Worm (Caenorhabditis elegans) whole organism, late embryonic: Measurements from ENCODE around the gene B0495.7.

Experiments
- C08G9.2 ChIP-seq: sonication (generic microtip); optimal IDR thresholded peaks from 2 replicates; lab custom pipeline; 2016; ENCODE audit warnings: mild to moderate bottlenecking, missing genetic modification characterization, moderate library complexity, missing compliant biosample characterization
- F13H6.1 ChIP-seq: sonication (generic microtip); optimal IDR thresholded peaks from 2 replicates; lab custom pipeline; 2016; ENCODE audit warnings: missing genetic modification characterization, missing compliant biosample characterization
- Y22D7AL.16 ChIP-seq: sonication (generic microtip); optimal IDR thresholded peaks from 2 replicates; lab custom pipeline; 2016; ENCODE audit warnings: missing genetic modification characterization, missing compliant biosample characterization
- ahr-1 ChIP-seq: sonication (generic microtip); optimal IDR thresholded peaks from 2 replicates; lab custom pipeline; 2016; ENCODE audit warnings: missing genetic modification characterization, missing compliant biosample characterization
- ceh-14 ChIP-seq: sonication (generic microtip); optimal IDR thresholded peaks from 2 replicates; lab custom pipeline; 2016; ENCODE audit warnings: missing genotype, missing genetic modification characterization, missing compliant biosample characterization
- ceh-18 ChIP-seq: sonication (generic microtip); optimal IDR thresholded peaks from 2 replicates; lab custom pipeline; 2016; ENCODE audit warnings: missing genetic modification characterization, missing compliant biosample characterization
- ceh-19 ChIP-seq: fragments of 200-800 bp; sonication (Bioruptor generic); optimal IDR thresholded peaks from 2 replicates; lab custom pipeline; 2018; ENCODE audit warnings: mild to moderate bottlenecking, missing genetic modification characterization, missing compliant biosample characterization
- ceh-2 ChIP-seq: sonication (generic microtip); optimal IDR thresholded peaks from 2 replicates; lab custom pipeline; 2016; ENCODE audit warnings: missing genotype, missing genetic modification characterization, missing compliant biosample characterization
- ceh-22 ChIP-seq: sonication (generic microtip); optimal IDR thresholded peaks from 2 replicates; lab custom pipeline; 2017; ENCODE audit warnings: missing biosample characterization, missing genetic modification characterization
- ceh-31 ChIP-seq: sonication (generic microtip); optimal IDR thresholded peaks from 2 replicates; lab custom pipeline; 2016; ENCODE audit warnings: missing genetic modification characterization, missing compliant biosample characterization
- ceh-34 ChIP-seq: sonication (generic microtip); optimal IDR thresholded peaks from 2 replicates; lab custom pipeline; 2016; ENCODE audit warnings: mild to moderate bottlenecking, missing genetic modification characterization, missing compliant biosample characterization
- dmd-4 ChIP-seq: sonication (generic microtip); optimal IDR thresholded peaks from 2 replicates; lab custom pipeline; 2016; ENCODE audit warnings: borderline replicate concordance, missing genetic modification characterization, missing compliant biosample characterization
- elt-4 ChIP-seq: sonication (generic microtip); optimal IDR thresholded peaks from 2 replicates; lab custom pipeline; 2016; ENCODE audit warnings: missing genetic modification characterization, missing compliant biosample characterization
- ets-4 ChIP-seq: sonication (generic microtip); optimal IDR thresholded peaks from 2 replicates; lab custom pipeline; 2016; ENCODE audit warnings: missing genetic modification characterization, missing compliant biosample characterization
- fkh-10 ChIP-seq: fragments of 150-350 bp; optimal IDR thresholded peaks from 2 replicates; lab custom pipeline; 2014; ENCODE audit warnings: missing biosample characterization, missing genetic modification reagents, missing genetic modification characterization
- fkh-6 ChIP-seq: sonication (generic microtip); optimal IDR thresholded peaks from 2 replicates; lab custom pipeline; 2016; ENCODE audit warnings: missing genetic modification characterization, missing compliant biosample characterization
- hlh-13 ChIP-seq: fragments of 200-800 bp; sonication (Bioruptor generic); optimal IDR thresholded peaks from 2 replicates; lab custom pipeline; 2018; ENCODE audit warnings: mild to moderate bottlenecking, missing genetic modification characterization, missing compliant biosample characterization
- hlh-15 ChIP-seq: sonication (generic microtip); optimal IDR thresholded peaks from 2 replicates; lab custom pipeline; 2016; ENCODE audit warnings: missing genetic modification characterization, missing compliant biosample characterization
- hlh-30 ChIP-seq: sonication (generic microtip); optimal IDR thresholded peaks from 2 replicates; lab custom pipeline; 2017; ENCODE audit warnings: antibody characterized with exemption, missing genetic modification characterization, missing compliant biosample characterization; ENCODE audit not compliant: insufficient read depth
- hlh-6 ChIP-seq: sonication (generic microtip); optimal IDR thresholded peaks from 2 replicates; lab custom pipeline; 2016; ENCODE audit warnings: missing genotype, missing genetic modification characterization, missing compliant biosample characterization
- lim-6 ChIP-seq: sonication (generic microtip); optimal IDR thresholded peaks from 2 replicates; lab custom pipeline; 2016; ENCODE audit warnings: missing genetic modification characterization, missing compliant biosample characterization
- madf-2 ChIP-seq: sonication (generic microtip); optimal IDR thresholded peaks from 2 replicates; lab custom pipeline; 2017; ENCODE audit warnings: missing genetic modification characterization, missing compliant biosample characterization
- npax-4 ChIP-seq: sonication (generic microtip); optimal IDR thresholded peaks from 2 replicates; lab custom pipeline; 2016; ENCODE audit warnings: missing genetic modification characterization, missing compliant biosample characterization
- odd-2 ChIP-seq: sonication (generic microtip); optimal IDR thresholded peaks from 2 replicates; lab custom pipeline; 2017; ENCODE audit warnings: antibody characterized with exemption, mild to moderate bottlenecking, missing genetic modification characterization, missing compliant biosample characterization
- pag-3 ChIP-seq: sonication (generic microtip); optimal IDR thresholded peaks from 2 replicates; lab custom pipeline; 2016; ENCODE audit warnings: missing compliant biosample characterization, missing genetic modification characterization, borderline replicate concordance
- pax-1 ChIP-seq: fragments of 150-350 bp; optimal IDR thresholded peaks from 2 replicates; lab custom pipeline; 2014; ENCODE audit warnings: missing biosample characterization, missing genetic modification characterization
- pha-2 ChIP-seq: sonication (generic microtip); optimal IDR thresholded peaks from 2 replicates; lab custom pipeline; 2017; ENCODE audit warnings: mild to moderate bottlenecking, missing genetic modification characterization, missing compliant biosample characterization
- pha-4 ChIP-seq: fragments of 150-350 bp; optimal IDR thresholded peaks from 2 replicates; lab custom pipeline; 2018; ENCODE audit warnings: missing biosample characterization, missing genetic modification reagents, missing genetic modification characterization
- pros-1 ChIP-seq: fragments of 150-350 bp; optimal IDR thresholded peaks from 2 replicates; lab custom pipeline; 2014; ENCODE audit warnings: missing biosample characterization, missing genetic modification reagents, missing genetic modification characterization
- sdc-2 ChIP-seq: sonication (generic microtip); optimal IDR thresholded peaks from 2 replicates; lab custom pipeline; 2016; ENCODE audit warnings: missing genotype, missing genetic modification characterization, missing compliant biosample characterization
- sox-2 ChIP-seq: fragments of 200-800 bp; sonication (Bioruptor generic); IDR thresholded peaks from 2 replicates; pipeline ENCODE4 v1.3.6; 2022; ENCODE audit warnings: missing genetic modification reagents, missing genetic modification characterization, missing compliant biosample characterization
- syd-9 ChIP-seq: sonication (generic microtip); optimal IDR thresholded peaks from 2 replicates; lab custom pipeline; 2016; ENCODE audit warnings: mild to moderate bottlenecking, missing genetic modification characterization, moderate library complexity, missing compliant biosample characterization
- tbx-7 ChIP-seq: sonication (generic microtip); optimal IDR thresholded peaks from 2 replicates; lab custom pipeline; 2016; ENCODE audit warnings: missing genotype, missing genetic modification characterization, missing compliant biosample characterization
- ttx-3 ChIP-seq: sonication (generic microtip); optimal IDR thresholded peaks from 2 replicates; lab custom pipeline; 2016; ENCODE audit warnings: missing genetic modification reagents, missing genetic modification characterization, missing compliant biosample characterization
- unc-42 ChIP-seq: sonication (generic microtip); optimal IDR thresholded peaks from 2 replicates; lab custom pipeline; 2016; ENCODE audit warnings: missing genotype, missing genetic modification characterization, missing compliant biosample characterization
- unc-55 ChIP-seq: sonication (generic microtip); optimal IDR thresholded peaks from 2 replicates; lab custom pipeline; 2017; ENCODE audit warnings: missing biosample characterization, missing genetic modification reagents, missing genetic modification characterization
- zip-5 ChIP-seq: sonication (generic microtip); optimal IDR thresholded peaks from 2 replicates; lab custom pipeline; 2016; ENCODE audit warnings: missing genetic modification characterization, missing compliant biosample characterization

B0495.7 gene

ce11 chrII:7676307-7676905 lies 28.6 kb downstream of the B0495.7 start (continued):
- TF ChIP-seq ceh-14 (tag; lab: Kevin White, UChicago) (peak; percentile 37), zip-5 (no peak), fkh-10 (peak; percentile 39), ahr-1 (no peak), pag-3 (tag; lab: Kevin White, UChicago) (no peak), syd-9 (tag; lab: Kevin White, UChicago) (no peak), ceh-22 (no peak), hlh-15 (tag; lab: Kevin White, UChicago) (no peak), hlh-30 (no peak), unc-42 (tag; lab: Kevin White, UChicago) (peak; percentile 29), tbx-7 (tag; lab: Kevin White, UChicago) (no peak), sox-2 (GFP tag; lab: Robert Waterston, UW) (no peak), unc-55 (GFP tag; lab: Kevin White, UChicago) (peak; percentile 4), dmd-4 (tag; lab: Kevin White, UChicago) (no peak), ets-4 (no peak), Y22D7AL.16 (tag; lab: Kevin White, UChicago) (no peak), pha-4 (no peak), pros-1 (tag; lab: Kevin White, UChicago) (no peak), ceh-34 (tag; lab: Kevin White, UChicago) (no peak), pax-1 (tag; lab: Kevin White, UChicago) (no peak), hlh-13 (no peak)

ce11 chrII:7675752-7676151 lies 29.3 kb downstream of the B0495.7 start:
- TF ChIP-seq pha-4 (no peak), ceh-18 (no peak), npax-4 (tag; lab: Kevin White, UChicago) (no peak), lim-6 (tag; lab: Kevin White, UChicago) (no peak), hlh-6 (tag; lab: Kevin White, UChicago) (no peak)

DNA sequence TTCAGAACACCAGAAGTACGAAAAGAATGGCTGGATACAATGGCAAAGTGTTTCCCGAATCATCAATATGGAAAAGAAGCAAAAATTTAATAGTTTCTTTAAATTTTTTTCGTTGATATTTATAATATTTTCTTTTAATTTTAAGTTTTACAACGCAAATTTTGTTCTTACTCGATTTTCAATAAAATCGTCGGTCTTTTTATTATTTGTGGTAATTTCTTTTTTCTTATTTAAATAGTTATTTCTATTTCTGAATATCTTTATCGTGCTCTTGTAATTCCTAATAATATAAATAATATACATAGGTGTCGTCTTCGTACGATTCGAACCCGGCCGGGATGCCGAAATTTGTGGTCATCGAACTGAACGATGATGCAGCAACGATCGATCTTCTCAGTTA lies 33.3 kb downstream of the B0495.7 start, which contains the start of gene lir-1:
TSS of gene lir-1 (plus strand) at position 301 of the 400 bp plus-strand sequence.
- no peak for TF ChIP-seq madf-2 (tag; lab: Kevin White, UChicago)
- no peak for TF ChIP-seq ceh-2 (tag; lab: Kevin White, UChicago)
- TF ChIP-seq ttx-3 (tag; lab: Kevin White, UChicago) = no peak
- no peak for TF ChIP-seq ceh-14 (tag; lab: Kevin White, UChicago)
- TF ChIP-seq C08G9.2 (tag; lab: Kevin White, UChicago) = no peak
- TF ChIP-seq ceh-31 (tag; lab: Kevin White, UChicago) = no peak
- no peak for TF ChIP-seq sdc-2 (tag; lab: Kevin White, UChicago)
- no peak for TF ChIP-seq hlh-13
- no peak for TF ChIP-seq odd-2
- TF ChIP-seq fkh-6 (tag; lab: Kevin White, UChicago) = no peak
- TF ChIP-seq ceh-19 (GFP tag; lab: Kevin White, UChicago) = no peak

DNA sequence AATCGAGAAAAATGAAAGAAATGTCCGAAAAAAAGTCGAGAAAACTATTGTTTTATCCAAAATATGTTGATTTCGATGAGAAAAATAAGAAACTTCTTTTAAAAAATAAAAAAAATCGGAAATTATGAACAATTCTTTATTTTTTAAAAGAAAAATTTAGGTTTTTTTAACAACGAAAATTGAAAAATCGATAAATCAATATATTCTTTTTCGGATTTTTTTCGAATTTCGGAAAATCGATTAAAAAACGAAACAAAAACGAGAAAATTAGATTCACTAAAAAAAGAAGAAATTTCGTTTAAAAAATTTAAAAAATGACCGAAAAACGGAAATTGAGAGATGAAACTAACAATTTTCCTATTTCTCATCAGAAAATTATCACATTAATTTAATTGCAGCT lies 35.0 kb downstream of the B0495.7 start:
- no peak for TF ChIP-seq F13H6.1
- TF ChIP-seq ceh-22 = no peak
- no peak for TF ChIP-seq ceh-31 (tag; lab: Kevin White, UChicago)
- no peak for TF ChIP-seq unc-42 (tag; lab: Kevin White, UChicago)
- TF ChIP-seq pha-2 = no peak
- TF ChIP-seq unc-55 (GFP tag; lab: Kevin White, UChicago) = no peak
- TF ChIP-seq fkh-6 (tag; lab: Kevin White, UChicago) = no peak
- TF ChIP-seq ceh-14 (tag; lab: Kevin White, UChicago) = no peak
- no peak for TF ChIP-seq elt-4
- TF ChIP-seq, all 69 proteins: peak for 0
